Fruit fly (Drosophila melanogaster) whole organism: ENCODE measurements around the gene Or83a.

Experiments used
- CG8478 ChIP-seq: fragments of >200 bp; optimal IDR thresholded peaks from 2 replicates; lab custom pipeline; 2018; ENCODE audit warnings: inconsistent platforms
- Dll ChIP-seq: fragments of >200 bp; optimal IDR thresholded peaks from 2 replicates; lab custom pipeline; 2017
- EcR ChIP-seq, 2 experiments: fragments of >200 bp; optimal IDR thresholded peaks; 2 replicates each; lab custom pipeline; 2017; ENCODE audit warnings: missing biosample characterization in 2 of 2, missing genetic modification characterization in 2 of 2, missing genetic modification reagents in 2 of 2
- pan ChIP-seq: fragments of >200 bp; optimal IDR thresholded peaks from 2 replicates; lab custom pipeline; 2017
- psq ChIP-seq: fragments of >200 bp; optimal IDR thresholded peaks from 2 replicates; lab custom pipeline; 2017
- usp ChIP-seq: fragments of >200 bp; optimal IDR thresholded peaks from 2 replicates; lab custom pipeline; 2017; ENCODE audit warnings: missing biosample characterization, missing genetic modification characterization, mixed read lengths

Gene Or83a

DNA sequence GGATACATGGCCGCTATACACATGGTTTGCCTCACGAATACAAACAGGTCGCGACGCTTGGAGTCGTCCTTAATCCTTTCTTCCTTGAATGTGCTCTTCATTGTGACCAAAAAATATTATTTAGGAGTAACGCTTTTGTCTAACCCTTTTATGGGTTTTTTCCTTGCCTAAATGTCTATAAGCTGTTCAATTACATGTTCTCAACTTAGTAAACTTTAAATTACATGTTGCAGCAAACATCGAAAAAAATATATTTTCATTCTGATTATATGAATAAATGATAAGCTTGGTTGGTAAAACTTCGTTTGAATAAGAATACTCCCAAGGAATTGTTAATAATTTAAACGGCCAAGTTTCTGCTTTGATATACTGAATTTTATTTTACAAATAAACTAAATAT lies at the start of gene Or83a:
Or83a (minus strand) TSS at position 101 of the 400 bp plus-strand sequence.
- no peak for TF ChIP-seq Dll
- TF ChIP-seq pan (lab: Kevin White, UChicago): no peak
- no peak for TF ChIP-seq usp (GFP tag; lab: Kevin White, UChicago)
- TF ChIP-seq CG8478 (lab: Kevin White, UChicago): no peak
- no peak for TF ChIP-seq psq (lab: Kevin White, UChicago)
- TF ChIP-seq EcR (GFP tag; optimal IDR thresholded peaks at IDR 0.05; lab: Kevin White, UChicago): no peak

DNA sequence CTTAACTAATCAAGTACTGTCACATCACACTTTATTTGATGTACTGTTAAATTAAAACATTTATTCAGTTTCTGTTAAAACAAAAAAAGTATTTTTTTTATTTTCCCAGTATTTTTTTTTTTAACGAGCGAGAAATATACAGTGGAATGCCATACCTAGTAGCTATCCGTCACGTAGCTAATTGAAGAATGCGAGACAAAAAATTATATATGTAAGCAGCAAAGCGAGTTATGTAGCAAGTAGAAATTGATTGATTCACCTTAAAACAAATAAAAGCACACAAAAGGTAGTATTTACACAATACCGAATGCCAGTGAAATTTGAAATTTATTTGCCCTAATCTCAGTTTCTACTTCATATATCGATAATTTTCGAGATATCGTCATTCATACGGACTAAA lies 39.8 kb upstream of the Or83a start:
- TF ChIP-seq psq (lab: Kevin White, UChicago) (no peak), pan (lab: Kevin White, UChicago) (no peak), usp (GFP tag; lab: Kevin White, UChicago) (no peak), CG8478 (lab: Kevin White, UChicago) (no peak), EcR (GFP tag; optimal IDR thresholded peaks at IDR 0.05; lab: Kevin White, UChicago) (no peak), Dll (no peak)

- TF ChIP-seq psq (lab: Kevin White, UChicago) (no peak), EcR (GFP tag; optimal IDR thresholded peaks at IDR 0.05; lab: Kevin White, UChicago) (no peak), usp (GFP tag; lab: Kevin White, UChicago) (no peak), Dll (no peak), pan (lab: Kevin White, UChicago) (no peak), CG8478 (lab: Kevin White, UChicago) (no peak)
Measured at dm6 chr3R:5429786-5430185, 30.8 kb upstream of the Or83a start.

dm6 chr3R:5427157-5427556 lies 28.2 kb upstream of the Or83a start, which contains the start of gene CG12147:
Gene CG12147, minus strand, starts transcription at chr3R:5427257.
- TF ChIP-seq pan (lab: Kevin White, UChicago) (no peak), Dll (no peak), psq (lab: Kevin White, UChicago) (no peak), usp (GFP tag; lab: Kevin White, UChicago) (no peak), EcR (GFP tag; optimal IDR thresholded peaks at IDR 0.05; lab: Kevin White, UChicago) (no peak), CG8478 (lab: Kevin White, UChicago) (no peak)

DNA sequence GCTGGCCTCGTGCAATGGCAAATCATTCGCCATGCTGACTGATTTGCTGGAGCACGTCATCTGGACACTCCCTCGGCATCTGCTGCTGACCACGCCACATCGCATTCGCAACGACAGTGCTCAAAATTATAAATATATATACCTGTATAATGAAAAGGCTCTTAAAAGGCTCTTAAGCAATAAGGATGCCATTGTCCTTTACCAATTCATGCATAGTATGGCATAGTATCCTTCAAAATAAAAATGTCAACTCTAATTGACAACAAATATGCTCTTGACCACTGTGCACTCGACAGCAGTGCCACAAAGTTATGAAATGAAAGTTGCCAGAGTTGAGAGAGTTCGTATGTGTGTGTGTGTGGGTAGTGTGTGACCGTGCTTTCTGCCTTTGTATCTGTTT lies 23.1 kb upstream of the Or83a start:
- no peak for TF ChIP-seq Dll
- TF ChIP-seq usp (GFP tag; lab: Kevin White, UChicago): no peak
- TF ChIP-seq pan (lab: Kevin White, UChicago): no peak
- no peak for TF ChIP-seq CG8478 (lab: Kevin White, UChicago)
- no peak for TF ChIP-seq EcR (GFP tag; optimal IDR thresholded peaks at IDR 0.05; lab: Kevin White, UChicago)
- no peak for TF ChIP-seq psq (lab: Kevin White, UChicago)

DNA sequence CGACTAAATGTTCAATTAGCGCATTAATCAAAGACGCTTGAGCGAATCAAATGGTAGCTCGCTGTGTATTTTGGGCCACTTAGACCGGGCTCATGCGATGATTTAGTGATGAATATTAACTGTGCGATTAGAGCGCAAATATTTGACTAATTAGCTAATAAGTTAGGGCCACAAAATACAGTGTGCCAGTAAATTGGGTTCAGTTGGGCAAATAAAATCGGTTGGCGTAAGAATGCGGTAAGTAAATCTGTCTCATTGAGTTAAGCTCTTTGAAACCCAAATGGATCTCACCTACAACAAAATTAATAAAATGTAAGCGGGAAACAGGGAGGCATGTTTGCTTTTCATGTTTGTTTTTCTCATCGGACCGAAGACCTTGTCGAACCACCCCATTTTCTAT lies 21.5 kb upstream of the Or83a start:
- TF ChIP-seq pan (lab: Kevin White, UChicago): no peak
- no peak for TF ChIP-seq Dll
- TF ChIP-seq CG8478 (lab: Kevin White, UChicago): no peak
- TF ChIP-seq EcR (GFP tag; optimal IDR thresholded peaks at IDR 0.05; lab: Kevin White, UChicago): no peak

dm6 chr3R:5414147-5414748 lies 15.3 kb upstream of the Or83a start, which contains the start of gene CG14669:
Gene CG14669, plus strand, starts transcription at chr3R:5414527.
- TF ChIP-seq CG8478 (lab: Kevin White, UChicago) (no peak), psq (lab: Kevin White, UChicago) (no peak)

dm6 chr3R:5412987-5413386 lies 14.0 kb upstream of the Or83a start:
- TF ChIP-seq CG8478 (lab: Kevin White, UChicago): no peak
- TF ChIP-seq Dll: no peak
- no peak for TF ChIP-seq psq (lab: Kevin White, UChicago)
- TF ChIP-seq EcR (GFP tag; optimal IDR thresholded peaks at IDR 0.05; lab: Kevin White, UChicago): no peak
- TF ChIP-seq usp (GFP tag; lab: Kevin White, UChicago): no peak
- TF ChIP-seq pan (lab: Kevin White, UChicago): no peak

dm6 chr3R:5412306-5412705 lies 13.3 kb upstream of the Or83a start, which contains the start of gene Orco:
Gene Orco, minus strand, starts transcription at chr3R:5412406.
- no peak for TF ChIP-seq CG8478 (lab: Kevin White, UChicago)
- TF ChIP-seq psq (lab: Kevin White, UChicago): no peak
- no peak for TF ChIP-seq Dll
- no peak for TF ChIP-seq pan (lab: Kevin White, UChicago)
- TF ChIP-seq usp (GFP tag; lab: Kevin White, UChicago): no peak
- no peak for TF ChIP-seq EcR (GFP tag; optimal IDR thresholded peaks at IDR 0.05; lab: Kevin White, UChicago)

- no peak for TF ChIP-seq psq (lab: Kevin White, UChicago)
- no peak for TF ChIP-seq Dll
- no peak for TF ChIP-seq CG8478 (lab: Kevin White, UChicago)
- TF ChIP-seq EcR (GFP tag; optimal IDR thresholded peaks at IDR 0.05; lab: Kevin White, UChicago): no peak
- no peak for TF ChIP-seq usp (GFP tag; lab: Kevin White, UChicago)
Measured at dm6 chr3R:5403963-5404362, 5.0 kb upstream of the Or83a start, which contains the start of gene CG2663. Gene CG2663, minus strand, starts transcription at chr3R:5404135.

- no peak for TF ChIP-seq Dll
Measured at dm6 chr3R:5395210-5395609, 3.8 kb downstream of the Or83a start.

DNA sequence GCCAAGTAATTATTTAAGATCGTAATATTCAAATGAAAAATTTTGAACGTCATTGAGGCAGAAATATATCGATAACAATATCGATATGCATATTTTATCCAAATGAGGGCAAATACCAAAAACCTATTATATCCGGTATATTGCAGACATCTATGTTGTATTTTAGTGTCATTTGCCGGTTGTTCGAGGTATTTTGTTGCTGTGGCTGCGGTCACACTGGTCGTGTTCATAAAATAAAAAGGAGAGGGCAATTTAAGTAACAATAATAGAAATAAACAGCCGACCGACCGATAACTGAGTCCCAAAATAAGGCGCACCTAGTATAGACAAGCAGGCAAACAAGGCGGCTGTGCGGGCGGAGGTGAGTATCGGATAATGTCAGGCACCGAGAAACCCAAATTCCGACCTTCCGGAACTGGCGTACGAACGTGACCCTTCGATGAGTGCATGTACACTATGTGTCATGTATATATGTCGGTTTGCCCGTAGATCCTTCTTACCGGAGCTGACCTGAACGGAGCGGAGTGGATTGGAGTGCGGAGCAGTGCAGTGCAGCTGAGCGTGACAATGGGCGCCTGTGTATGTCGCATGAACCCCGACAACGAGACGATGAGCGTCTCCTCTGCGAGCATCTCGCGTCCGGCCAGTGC lies 5.1 kb downstream of the Or83a start, which contains the start of gene CG1172:
CG1172 (plus strand) TSS at position 181 of the 650 bp plus-strand sequence.
- TF ChIP-seq pan (lab: Kevin White, UChicago): no peak
- TF ChIP-seq EcR (GFP tag; optimal IDR thresholded peaks at IDR 0.05; lab: Kevin White, UChicago): no peak
- no peak for TF ChIP-seq psq (lab: Kevin White, UChicago)
- no peak for TF ChIP-seq usp (GFP tag; lab: Kevin White, UChicago)
- TF ChIP-seq Dll: no peak
- TF ChIP-seq CG8478 (lab: Kevin White, UChicago): no peak
